Worm (Caenorhabditis elegans): Measurements from ENCODE around the gene lron-1.
"Not testable (repeated sequence)": the region's sequence is repeated elsewhere in the genome, so short reads cannot be mapped to it uniquely, and the experiment has no call there.

ce11 chrX:14528399-14528798, 44.1 kb upstream of the lron-1 start, which contains the start of gene nspc-19:
- TF ChIP-seq nhr-77 (tag; optimal IDR thresholded peaks at IDR 0.05); ztf-11 (tag; optimal IDR thresholded peaks at IDR 0.05); R02D3.7 (tag; optimal IDR thresholded peaks at IDR 0.05); peb-1 (tag; optimal IDR thresholded peaks at IDR 0.05); zag-1 (tag; optimal IDR thresholded peaks at IDR 0.05); elt-3 (tag; optimal IDR thresholded peaks at IDR 0.05); nhr-25 (tag; optimal IDR thresholded peaks at IDR 0.05); unc-55 (GFP tag; optimal IDR thresholded peaks at IDR 0.05); fos-1 (tag; optimal IDR thresholded peaks at IDR 0.05): not testable (repeated sequence)

Measured in whole organism, L2 larva.